Worm (Caenorhabditis elegans): ENCODE results near the gene T21E8.6.
A peak's percentile ranks its signal among the peaks of the same experiment; 100 is the strongest.

Gene T21E8.6

DNA sequence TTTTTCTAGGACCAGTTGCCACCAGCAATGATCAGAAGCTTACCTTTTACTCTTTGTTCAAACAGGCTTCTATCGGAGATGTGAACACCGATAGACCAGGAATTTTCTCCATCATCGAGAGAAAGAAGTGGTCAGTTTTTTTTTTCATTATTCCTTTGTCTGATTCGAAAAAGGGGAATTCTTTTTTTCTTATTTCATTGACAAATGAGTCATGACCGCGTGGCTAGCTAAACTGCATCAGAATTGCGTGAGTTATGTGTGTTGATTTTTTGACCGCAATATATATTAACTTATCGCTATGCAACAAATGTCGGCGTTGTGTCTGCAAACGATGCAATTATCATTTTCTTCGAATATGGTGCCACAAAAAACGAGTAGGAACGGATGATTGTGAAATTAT lies 21.3 kb downstream of the T21E8.6 start:
- TF ChIP-seq lsy-2 (tag; optimal IDR thresholded peaks at IDR 0.05) (no peak), blmp-1 (tag; optimal IDR thresholded peaks at IDR 0.05) (no peak), bed-3 (GFP tag; optimal IDR thresholded peaks at IDR 0.05) (no peak), zip-8 (tag; optimal IDR thresholded peaks at IDR 0.05) (no peak), nhr-237 (tag; optimal IDR thresholded peaks at IDR 0.05) (no peak), nhr-76 (tag; optimal IDR thresholded peaks at IDR 0.05) (no peak), mep-1 (tag; optimal IDR thresholded peaks at IDR 0.05) (no peak), cnd-1 (tag; optimal IDR thresholded peaks at IDR 0.05) (no peak), sptf-1 (tag; optimal IDR thresholded peaks at IDR 0.05) (no peak), unc-120 (tag; optimal IDR thresholded peaks at IDR 0.05; ENCODE audit: poor library complexity, severe bottlenecking) (no peak), mls-2 (tag; optimal IDR thresholded peaks at IDR 0.05) (no peak), nhr-28 (tag; optimal IDR thresholded peaks at IDR 0.05) (no peak), M03D4.4 (tag; optimal IDR thresholded peaks at IDR 0.05) (no peak), nhr-12 (tag; optimal IDR thresholded peaks at IDR 0.05) (no peak), mab-5 (tag; optimal IDR thresholded peaks at IDR 0.05) (no peak), elt-1 (tag; optimal IDR thresholded peaks at IDR 0.05; ENCODE audit: borderline replicate concordance, insufficient read depth) (no peak), ham-2 (GFP tag; optimal IDR thresholded peaks at IDR 0.05) (no peak), sem-2 (GFP tag; optimal IDR thresholded peaks at IDR 0.05) (no peak), ceh-43 (GFP tag; optimal IDR thresholded peaks at IDR 0.05) (no peak), drap-1 (GFP tag; optimal IDR thresholded peaks at IDR 0.05) (no peak)

ce11 chrX:10907418-10907817 lies 25.3 kb downstream of the T21E8.6 start:
- no peak for TF ChIP-seq lin-32 (GFP tag; optimal IDR thresholded peaks at IDR 0.05)
- TF ChIP-seq unc-62 (GFP tag; optimal IDR thresholded peaks at IDR 0.05): peak; percentile 53
- TF ChIP-seq ceh-43 (GFP tag; optimal IDR thresholded peaks at IDR 0.05): no peak
- TF ChIP-seq mab-5 (tag; optimal IDR thresholded peaks at IDR 0.05): peak; percentile 7
- TF ChIP-seq ces-1 (GFP tag; optimal IDR thresholded peaks at IDR 0.05): no peak
- no peak for TF ChIP-seq sem-2 (GFP tag; optimal IDR thresholded peaks at IDR 0.05)

DNA sequence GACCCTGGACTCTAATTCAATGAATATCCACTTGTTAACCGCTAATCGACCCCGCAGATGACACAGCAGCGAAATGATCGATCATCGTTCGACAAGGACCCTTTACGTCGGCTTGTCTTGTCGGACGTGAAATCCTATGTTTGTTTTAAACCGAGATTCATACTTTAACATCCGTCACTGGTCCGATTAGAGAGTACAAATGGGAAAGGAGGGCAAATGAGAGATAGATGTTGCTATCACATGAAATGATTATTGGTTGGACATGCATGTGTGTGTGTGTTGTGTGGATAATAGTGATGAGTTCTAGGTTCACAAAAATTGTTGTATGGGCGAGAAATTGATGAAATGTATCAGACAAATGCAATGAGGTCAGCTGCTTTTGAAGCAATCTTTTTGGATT lies 27.6 kb downstream of the T21E8.6 start:
- TF ChIP-seq tbx-8 (GFP tag; optimal IDR thresholded peaks at IDR 0.05): no peak
- TF ChIP-seq bed-3 (GFP tag; optimal IDR thresholded peaks at IDR 0.05): no peak
- TF ChIP-seq mls-2 (tag; optimal IDR thresholded peaks at IDR 0.05): no peak
- TF ChIP-seq ces-1 (GFP tag; optimal IDR thresholded peaks at IDR 0.05): no peak
- no peak for TF ChIP-seq sptf-1 (tag; optimal IDR thresholded peaks at IDR 0.05)
- TF ChIP-seq unc-62 (GFP tag; optimal IDR thresholded peaks at IDR 0.05): peak; percentile 55
- no peak for TF ChIP-seq nhr-2 (tag; optimal IDR thresholded peaks at IDR 0.05)
- peak; percentile 38 for TF ChIP-seq unc-120 (tag; optimal IDR thresholded peaks at IDR 0.05; ENCODE audit: poor library complexity, severe bottlenecking)

ce11 chrX:10910716-10911115 lies 28.6 kb downstream of the T21E8.6 start, which contains the start of gene F47B10.8:
TSS of gene F47B10.8 (minus strand) at chrX:10910816.
- no peak for TF ChIP-seq hlh-1 (tag; optimal IDR thresholded peaks at IDR 0.05)
- TF ChIP-seq nhr-12 (tag; optimal IDR thresholded peaks at IDR 0.05): no peak

DNA sequence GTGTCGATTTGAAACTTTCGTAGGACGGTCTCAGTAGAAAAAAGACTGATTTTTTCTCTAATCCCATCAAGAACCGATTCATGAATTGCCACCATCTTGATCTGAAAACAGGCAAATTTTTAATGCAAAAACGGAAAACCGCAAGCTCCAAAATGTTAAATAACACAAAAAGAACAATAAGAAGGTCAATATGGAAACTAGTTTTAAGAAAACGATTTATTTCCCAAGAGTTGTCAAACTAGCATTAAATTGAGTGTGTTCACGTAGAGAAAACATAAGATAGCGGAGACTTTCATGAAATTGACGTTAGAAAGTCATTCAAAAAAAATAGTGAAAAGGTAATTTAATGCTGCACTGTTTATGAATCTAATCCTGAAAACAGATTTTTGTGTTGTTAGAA lies 31.9 kb downstream of the T21E8.6 start, which contains the start of gene F47B10.9:
TSS of gene F47B10.9 (minus strand) at position 101 of the 400 bp plus-strand sequence.
- TF ChIP-seq lin-13 (tag; optimal IDR thresholded peaks at IDR 0.05): no peak
- TF ChIP-seq nhr-76 (tag; optimal IDR thresholded peaks at IDR 0.05): no peak
- TF ChIP-seq unc-120 (tag; optimal IDR thresholded peaks at IDR 0.05; ENCODE audit: poor library complexity, severe bottlenecking): no peak
- TF ChIP-seq sem-2 (GFP tag; optimal IDR thresholded peaks at IDR 0.05): no peak
- no peak for TF ChIP-seq M03D4.4 (tag; optimal IDR thresholded peaks at IDR 0.05)
- no peak for TF ChIP-seq nhr-28 (tag; optimal IDR thresholded peaks at IDR 0.05)
- TF ChIP-seq blmp-1 (tag; optimal IDR thresholded peaks at IDR 0.05): no peak
- no peak for TF ChIP-seq elt-3 (tag; optimal IDR thresholded peaks at IDR 0.05)
- no peak for TF ChIP-seq ceh-39 (tag; optimal IDR thresholded peaks at IDR 0.05)
- TF ChIP-seq mab-5 (tag; optimal IDR thresholded peaks at IDR 0.05): no peak
- no peak for TF ChIP-seq mls-2 (tag; optimal IDR thresholded peaks at IDR 0.05)
- no peak for TF ChIP-seq drap-1 (GFP tag; optimal IDR thresholded peaks at IDR 0.05)
- no peak for TF ChIP-seq ham-2 (GFP tag; optimal IDR thresholded peaks at IDR 0.05)
- no peak for TF ChIP-seq sptf-1 (tag; optimal IDR thresholded peaks at IDR 0.05)
- no peak for TF ChIP-seq unc-39 (tag; optimal IDR thresholded peaks at IDR 0.05)
- no peak for TF ChIP-seq cnd-1 (tag; optimal IDR thresholded peaks at IDR 0.05)
- TF ChIP-seq nhr-2 (tag; optimal IDR thresholded peaks at IDR 0.05): no peak
- TF ChIP-seq ces-1 (GFP tag; optimal IDR thresholded peaks at IDR 0.05): no peak
- TF ChIP-seq lin-32 (GFP tag; optimal IDR thresholded peaks at IDR 0.05): no peak
- TF ChIP-seq ceh-83 (GFP tag; optimal IDR thresholded peaks at IDR 0.05): no peak
